Worm (Caenorhabditis elegans) whole organism, L2 larva: ENCODE results near the gene F21G4.6.

ENCODE experiments used
- ama-1 ChIP-seq: fragments of 150-350 bp; optimal IDR thresholded peaks from 2 replicates; lab custom pipeline; 2018; ENCODE audit warnings: inconsistent platforms
- lin-39 ChIP-seq: fragments of 150-350 bp; optimal IDR thresholded peaks from 2 replicates; lab custom pipeline; 2014; ENCODE audit warnings: missing biosample characterization, missing genetic modification reagents, missing genetic modification characterization
- nhr-237 ChIP-seq: fragments of 150-350 bp; optimal IDR thresholded peaks from 2 replicates; lab custom pipeline; 2014; ENCODE audit warnings: missing biosample characterization, missing genetic modification characterization
- unc-39 ChIP-seq: fragments of 150-350 bp; optimal IDR thresholded peaks from 2 replicates; lab custom pipeline; 2014; ENCODE audit warnings: missing biosample characterization, missing genetic modification characterization

DNA sequence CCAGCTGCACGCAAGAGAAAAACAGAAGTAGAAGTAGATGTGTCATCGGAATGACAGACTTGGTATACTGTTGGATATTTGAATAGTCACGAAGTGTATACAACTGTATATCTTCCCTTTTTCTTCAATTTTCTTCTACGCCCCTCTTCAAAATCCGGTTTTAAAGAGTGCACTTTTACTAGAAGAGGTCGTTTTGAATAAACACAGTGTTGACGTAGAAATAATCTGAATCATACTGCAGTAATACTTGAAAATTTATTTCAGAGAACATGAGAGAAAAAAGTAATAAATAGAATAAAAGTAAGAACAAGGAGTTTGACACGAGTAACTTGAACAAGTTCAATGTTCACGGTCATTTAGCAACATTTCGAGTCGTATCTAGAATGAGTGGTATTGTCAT, 44.7 kb downstream of the F21G4.6 start, which contains the start of gene R07B1.8:
- TF ChIP-seq nhr-237 (tag; lab: Kevin White, UChicago) (no peak), lin-39 (tag; lab: Kevin White, UChicago) (no peak), unc-39 (tag; lab: Kevin White, UChicago) (no peak), ama-1 (no peak)
